Fruit fly (Drosophila melanogaster) whole organism, embryonic: ENCODE data around the gene Cdk7.

Experiments used
- ATbp ChIP-seq: fragments of 200-800 bp; sonication (Bioruptor generic); optimal IDR thresholded peaks from 2 replicates; lab custom pipeline; 2017; ENCODE audit warnings: missing biosample characterization, mild to moderate bottlenecking, missing genetic modification characterization, missing genetic modification reagents
- Bgb ChIP-seq: fragments of 200-800 bp; sonication (Bioruptor generic); IDR thresholded peaks from 2 replicates; pipeline ENCODE4 v1.3.6; 2022; ENCODE audit warnings: missing biosample characterization, missing genetic modification characterization; ENCODE audit not compliant: partially characterized antibody
- CG10147 ChIP-seq: fragments of 200-800 bp; sonication (Bioruptor generic); optimal IDR thresholded peaks from 2 replicates; lab custom pipeline; 2019; ENCODE audit warnings: missing biosample characterization, mild to moderate bottlenecking, missing genetic modification characterization, moderate library complexity
- CG10654 ChIP-seq: fragments of 200-800 bp; sonication (Bioruptor generic); optimal IDR thresholded peaks from 2 replicates; lab custom pipeline; 2016; ENCODE audit warnings: missing biosample characterization, missing genetic modification characterization
- CG14860 ChIP-seq: fragments of 200-800 bp; sonication (Bioruptor generic); IDR thresholded peaks from 3 replicates; pipeline ENCODE4 v1.3.6; 2022; ENCODE audit warnings: missing biosample characterization, missing genetic modification characterization; ENCODE audit not compliant: partially characterized antibody
- CG15601 ChIP-seq: fragments of 200-800 bp; sonication (Bioruptor generic); optimal IDR thresholded peaks from 3 replicates; lab custom pipeline; 2019; ENCODE audit warnings: missing biosample characterization, mild to moderate bottlenecking, missing genetic modification characterization, moderate library complexity
- CG1602 ChIP-seq: fragments of 200-800 bp; sonication (Bioruptor generic); optimal IDR thresholded peaks from 3 replicates; lab custom pipeline; 2016; ENCODE audit warnings: missing biosample characterization, missing genetic modification characterization
- CG17361 ChIP-seq: fragments of 200-800 bp; sonication (Bioruptor generic); IDR thresholded peaks from 3 replicates; pipeline ENCODE4 v1.3.6; 2022; ENCODE audit warnings: missing biosample characterization, missing genetic modification characterization
- CG2129 ChIP-seq: fragments of 200-800 bp; sonication (Bioruptor generic); IDR thresholded peaks from 2 replicates; pipeline ENCODE4 v1.3.6; 2022; ENCODE audit warnings: missing biosample characterization, missing genetic modification characterization; ENCODE audit not compliant: partially characterized antibody
- CG2678 ChIP-seq: fragments of 200-800 bp; sonication (Bioruptor generic); optimal IDR thresholded peaks from 3 replicates; lab custom pipeline; 2019; ENCODE audit warnings: missing biosample characterization, mild to moderate bottlenecking, missing genetic modification characterization, moderate library complexity
- CG2712 ChIP-seq: fragments of 200-800 bp; optimal IDR thresholded peaks from 3 replicates; lab custom pipeline; 2019; ENCODE audit warnings: missing biosample characterization, mild to moderate bottlenecking, missing genetic modification characterization, moderate library complexity
- CG34376 ChIP-seq: fragments of 200-800 bp; sonication (Bioruptor generic); optimal IDR thresholded peaks from 2 replicates; lab custom pipeline; 2018; ENCODE audit warnings: missing biosample characterization, mild to moderate bottlenecking, missing genetic modification characterization
- CG6765 ChIP-seq: fragments of 200-800 bp; sonication (Bioruptor generic); optimal IDR thresholded peaks from 3 replicates; lab custom pipeline; 2017; ENCODE audit warnings: missing biosample characterization, mild to moderate bottlenecking, missing genetic modification characterization
- CG7357 ChIP-seq: fragments of 200-800 bp; sonication (Bioruptor generic); IDR thresholded peaks from 3 replicates; pipeline ENCODE4 v1.3.6; 2022; ENCODE audit warnings: missing biosample characterization, missing genetic modification characterization
- CG7745 ChIP-seq: fragments of 200-800 bp; sonication (Bioruptor generic); optimal IDR thresholded peaks from 2 replicates; lab custom pipeline; 2018; ENCODE audit warnings: missing biosample characterization, mild to moderate bottlenecking, missing genetic modification characterization, moderate library complexity
- CG8089 ChIP-seq: fragments of 200-800 bp; sonication (Bioruptor generic); optimal IDR thresholded peaks from 3 replicates; lab custom pipeline; 2016; ENCODE audit warnings: missing biosample characterization, missing genetic modification characterization
- CG9727 ChIP-seq: fragments of 200-800 bp; sonication (Bioruptor generic); optimal IDR thresholded peaks from 3 replicates; lab custom pipeline; 2017; ENCODE audit warnings: missing biosample characterization, mild to moderate bottlenecking, missing genetic modification characterization
- CG9876 ChIP-seq: fragments of 200-800 bp; sonication (Bioruptor generic); optimal IDR thresholded peaks from 2 replicates; lab custom pipeline; 2016; ENCODE audit warnings: missing biosample characterization, missing genetic modification characterization
- CoRest ChIP-seq: fragments of 200-800 bp; sonication (Bioruptor generic); optimal IDR thresholded peaks from 3 replicates; lab custom pipeline; 2018; ENCODE audit warnings: missing biosample characterization, mild to moderate bottlenecking, missing genetic modification characterization, moderate library complexity
- Elba2 ChIP-seq: fragments of 200-800 bp; sonication (Bioruptor generic); optimal IDR thresholded peaks from 3 replicates; lab custom pipeline; 2016; ENCODE audit warnings: missing biosample characterization, missing genetic modification characterization
- Ets97D ChIP-seq: fragments of 200-800 bp; sonication (Bioruptor generic); optimal IDR thresholded peaks from 3 replicates; lab custom pipeline; 2016; ENCODE audit warnings: missing biosample characterization, missing genetic modification characterization
- HHEX ChIP-seq: fragments of 200-800 bp; sonication (Bioruptor generic); optimal IDR thresholded peaks from 3 replicates; lab custom pipeline; 2017; ENCODE audit warnings: missing biosample characterization, mild to moderate bottlenecking, missing genetic modification characterization, missing genetic modification reagents
- Hand ChIP-seq: fragments of 200-800 bp; sonication (Bioruptor generic); optimal IDR thresholded peaks from 2 replicates; lab custom pipeline; 2017; ENCODE audit warnings: mild to moderate bottlenecking, missing biosample characterization, missing genetic modification reagents, missing genetic modification characterization
- Hmr ChIP-seq: fragments of 200-800 bp; sonication (Bioruptor generic); optimal IDR thresholded peaks from 3 replicates; lab custom pipeline; 2017; ENCODE audit warnings: mild to moderate bottlenecking, missing biosample characterization, missing genetic modification reagents, missing genetic modification characterization
- Hsf ChIP-seq: fragments of 200-800 bp; sonication (Bioruptor generic); optimal IDR thresholded peaks from 3 replicates; lab custom pipeline; 2016; ENCODE audit warnings: missing biosample characterization, missing genetic modification characterization
- Mrtf ChIP-seq: fragments of 200-800 bp; sonication (Bioruptor generic); IDR thresholded peaks from 3 replicates; pipeline ENCODE4 v1.3.6; 2022; ENCODE audit warnings: missing biosample characterization, missing genetic modification characterization
- NK7.1 ChIP-seq: fragments of 200-800 bp; sonication (Bioruptor generic); optimal IDR thresholded peaks from 3 replicates; lab custom pipeline; 2016; ENCODE audit warnings: missing biosample characterization, missing genetic modification characterization
- Nf-YC ChIP-seq: fragments of 200-800 bp; optimal IDR thresholded peaks from 3 replicates; lab custom pipeline; 2019; ENCODE audit warnings: missing biosample characterization, mild to moderate bottlenecking, missing genetic modification characterization, moderate library complexity
- NfI ChIP-seq: fragments of 200-800 bp; sonication (Bioruptor generic); optimal IDR thresholded peaks from 3 replicates; lab custom pipeline; 2018; ENCODE audit warnings: missing biosample characterization, mild to moderate bottlenecking, missing genetic modification characterization, moderate library complexity
- Opbp ChIP-seq: fragments of 200-800 bp; sonication (Bioruptor generic); IDR thresholded peaks from 3 replicates; pipeline ENCODE4 v1.3.6; 2022; ENCODE audit warnings: missing biosample characterization, missing genetic modification characterization; ENCODE audit not compliant: partially characterized antibody
- Usf ChIP-seq: fragments of 200-800 bp; sonication (Bioruptor generic); optimal IDR thresholded peaks from 2 replicates; lab custom pipeline; 2017; ENCODE audit warnings: missing genotype, missing biosample characterization, missing genetic modification characterization
- bbx ChIP-seq: fragments of 200-800 bp; sonication (Bioruptor generic); IDR thresholded peaks from 2 replicates; pipeline ENCODE4 v1.3.6; 2022; ENCODE audit warnings: missing biosample characterization, missing genetic modification characterization; ENCODE audit not compliant: partially characterized antibody
- bigmax ChIP-seq: fragments of 200-800 bp; sonication (Bioruptor generic); optimal IDR thresholded peaks from 2 replicates; lab custom pipeline; 2018; ENCODE audit warnings: missing biosample characterization, mild to moderate bottlenecking, missing genetic modification characterization
- br ChIP-seq: fragments of >200 bp; optimal IDR thresholded peaks from 2 replicates; lab custom pipeline; 2017
- chm ChIP-seq: fragments of 200-800 bp; sonication (Bioruptor generic); IDR thresholded peaks from 2 replicates; pipeline ENCODE4 v1.3.6; 2022; ENCODE audit warnings: missing biosample characterization, missing genetic modification characterization
- ci ChIP-seq: fragments of 200-800 bp; sonication (Bioruptor generic); IDR thresholded peaks from 3 replicates; pipeline ENCODE4 v1.3.6; 2022; ENCODE audit warnings: missing biosample characterization, missing genetic modification characterization
- ewg ChIP-seq: fragments of 200-800 bp; sonication (Bioruptor generic); optimal IDR thresholded peaks from 3 replicates; lab custom pipeline; 2017; ENCODE audit warnings: mild to moderate bottlenecking, missing biosample characterization, missing genetic modification reagents, missing genetic modification characterization
- fru ChIP-seq: fragments of >200 bp; optimal IDR thresholded peaks from 2 replicates; lab custom pipeline; 2017
- hbn ChIP-seq: fragments of 200-800 bp; sonication (Bioruptor generic); IDR thresholded peaks from 2 replicates; pipeline ENCODE4 v1.3.6; 2022; ENCODE audit warnings: missing biosample characterization, missing genetic modification characterization; ENCODE audit not compliant: partially characterized antibody
- ind ChIP-seq: fragments of 200-800 bp; sonication (Bioruptor generic); optimal IDR thresholded peaks from 3 replicates; lab custom pipeline; 2016; ENCODE audit warnings: missing biosample characterization, missing genetic modification characterization
- knrl ChIP-seq: fragments of 200-800 bp; sonication (Bioruptor generic); IDR thresholded peaks from 3 replicates; pipeline ENCODE4 v1.3.6; 2022; ENCODE audit warnings: missing biosample characterization, missing genetic modification characterization; ENCODE audit not compliant: partially characterized antibody
- lmd ChIP-seq: fragments of 200-800 bp; sonication (Bioruptor generic); IDR thresholded peaks from 2 replicates; pipeline ENCODE4 v1.3.6; 2022; ENCODE audit warnings: missing biosample characterization, missing genetic modification characterization
- maf-S ChIP-seq: fragments of 200-800 bp; sonication (Bioruptor generic); optimal IDR thresholded peaks from 2 replicates; lab custom pipeline; 2016; ENCODE audit warnings: missing biosample characterization, missing genetic modification characterization
- phol ChIP-seq: fragments of 200-800 bp; sonication (Bioruptor generic); optimal IDR thresholded peaks from 3 replicates; lab custom pipeline; 2018; ENCODE audit warnings: missing biosample characterization, mild to moderate bottlenecking, missing genetic modification characterization, moderate library complexity
- rib ChIP-seq: fragments of 200-800 bp; sonication (Bioruptor generic); IDR thresholded peaks from 2 replicates; pipeline ENCODE4 v1.3.6; 2022; ENCODE audit warnings: missing biosample characterization, missing genetic modification characterization
- row ChIP-seq: fragments of 200-800 bp; sonication (Bioruptor generic); IDR thresholded peaks from 3 replicates; pipeline ENCODE4 v1.3.6; 2022; ENCODE audit warnings: missing biosample characterization, missing genetic modification characterization
- sim ChIP-seq: fragments of 200-800 bp; sonication (Bioruptor generic); IDR thresholded peaks from 2 replicates; pipeline ENCODE4 v1.3.6; 2022; ENCODE audit warnings: missing biosample characterization, missing genetic modification characterization
- sqz ChIP-seq: fragments of 200-800 bp; sonication (Bioruptor generic); optimal IDR thresholded peaks from 3 replicates; lab custom pipeline; 2018; ENCODE audit warnings: missing biosample characterization, mild to moderate bottlenecking, missing genetic modification characterization
- unc-4 ChIP-seq: fragments of 200-800 bp; sonication (Bioruptor generic); IDR thresholded peaks from 2 replicates; pipeline ENCODE4 v1.3.6; 2022; ENCODE audit warnings: missing biosample characterization, missing genetic modification characterization; ENCODE audit not compliant: partially characterized antibody
- usp ChIP-seq: fragments of >200 bp; optimal IDR thresholded peaks from 2 replicates; lab custom pipeline; 2017; ENCODE audit warnings: missing biosample characterization, missing genetic modification characterization

The Cdk7 gene

DNA sequence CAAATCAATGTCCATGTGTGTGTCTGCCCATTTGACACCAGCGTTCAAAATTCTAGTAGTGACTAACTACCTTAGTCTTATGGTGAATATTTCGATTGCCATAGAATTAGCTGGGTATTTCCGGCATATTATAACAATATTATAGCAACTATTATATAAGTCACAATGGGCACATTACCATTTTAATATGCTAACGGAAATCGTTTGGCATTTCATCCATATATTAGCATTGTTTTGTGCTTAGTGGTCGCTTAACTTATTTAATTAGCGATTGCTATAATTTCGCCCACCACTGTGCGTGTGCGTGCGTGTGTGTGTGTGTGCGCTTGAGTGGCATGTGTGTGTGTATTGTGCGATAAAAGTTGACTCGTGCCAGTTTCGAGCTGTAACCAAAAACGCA lies 27.9 kb upstream of the Cdk7 start (continued):
- TF ChIP-seq Hmr (GFP tag; lab: Kevin White, UChicago), result peak; percentile 67
- peak; percentile 42 for TF ChIP-seq NfI
- peak; percentile 13 for TF ChIP-seq CG6765 (GFP tag; lab: Kevin White, UChicago)
- TF ChIP-seq row (GFP tag; lab: Robert Waterston, UW), result peak; percentile 47; the same call in 2 of the 3 replicates
- peak; percentile 71 for TF ChIP-seq Hand
- peak; percentile 54; the same call in 2 of the 3 replicates for TF ChIP-seq CG17361 (GFP tag; lab: Robert Waterston, UW)
- peak; percentile 16 for TF ChIP-seq Nf-YC (tag; lab: Kevin White, UChicago)
- peak; percentile 13 for TF ChIP-seq ewg (GFP tag; lab: Kevin White, UChicago)
- no peak for TF ChIP-seq CG1602
- TF ChIP-seq HHEX (GFP tag; lab: Kevin White, UChicago), result peak; percentile 45
- no peak for TF ChIP-seq Bgb (GFP tag; lab: Robert Waterston, UW)
- TF ChIP-seq NK7.1, result no peak
- peak; percentile 44 for TF ChIP-seq CG9727 (GFP tag; lab: Kevin White, UChicago)
- TF ChIP-seq Usf (GFP tag; lab: Kevin White, UChicago), result peak; percentile 9
- TF ChIP-seq CG7745 (tag; lab: Kevin White, UChicago), result no peak
- peak; percentile 50 for TF ChIP-seq CG10147
- TF ChIP-seq Hsf (GFP tag; lab: Kevin White, UChicago), result peak; percentile 2
- no peak for TF ChIP-seq CG9876 (GFP tag; lab: Kevin White, UChicago)
- TF ChIP-seq CG34376 (GFP tag; lab: Kevin White, UChicago), result peak; percentile 36
- TF ChIP-seq rib (GFP tag; lab: Robert Waterston, UW), result no peak
- peak; percentile 37 for TF ChIP-seq ATbp (GFP tag; lab: Kevin White, UChicago)
- no peak for TF ChIP-seq CG15601 (tag; lab: Kevin White, UChicago)
- TF ChIP-seq CG8089 (GFP tag; lab: Kevin White, UChicago), result no peak
- TF ChIP-seq ind, result peak; percentile 36
- no peak for TF ChIP-seq usp (GFP tag; lab: Kevin White, UChicago)
- no peak for TF ChIP-seq CG7357 (GFP tag; lab: Robert Waterston, UW)
- no peak for TF ChIP-seq Elba2 (GFP tag; lab: Kevin White, UChicago)
- peak; percentile 41; the same call in 1 of the 2 replicates for TF ChIP-seq lmd (GFP tag; lab: Robert Waterston, UW)
- no peak for TF ChIP-seq CG14860 (GFP tag; lab: Robert Waterston, UW)
- peak; percentile 49 for TF ChIP-seq CoRest (tag; lab: Kevin White, UChicago)
- TF ChIP-seq chm (GFP tag; lab: Robert Waterston, UW), result no peak
- no peak for TF ChIP-seq maf-S (GFP tag; lab: Kevin White, UChicago)

DNA sequence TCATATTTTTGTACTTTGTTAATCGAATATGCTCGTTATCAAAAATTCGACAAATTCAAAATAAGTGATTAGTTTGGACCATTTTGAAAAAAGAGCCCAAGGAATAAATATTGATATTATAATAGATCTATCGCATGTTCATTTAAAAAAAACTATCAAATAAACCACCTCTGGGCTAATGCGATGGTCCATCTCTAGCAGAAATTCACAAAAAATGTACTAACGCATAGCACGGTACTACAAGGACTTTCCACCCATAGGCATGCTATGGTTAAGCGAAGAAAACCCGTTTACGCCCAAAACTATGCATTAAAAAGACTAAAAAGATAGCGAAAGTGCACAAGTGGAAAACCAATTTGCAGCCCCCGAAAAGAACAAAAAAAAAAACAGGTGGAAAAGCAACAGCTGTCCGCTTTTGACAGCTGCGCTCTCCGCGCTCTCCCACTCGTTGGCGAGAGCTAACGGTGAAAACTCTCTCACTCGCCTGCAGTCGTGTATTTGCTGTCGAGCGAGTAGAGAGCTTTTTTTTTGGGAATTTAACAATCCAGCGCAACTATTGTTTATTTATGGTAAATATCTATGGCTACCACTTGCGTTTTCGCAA lies 23.6 kb upstream of the Cdk7 start, which contains the start of gene CanB:
CanB (plus strand) TSS at position 241 of the 604 bp plus-strand sequence.
- TF ChIP-seq bigmax (GFP tag; lab: Kevin White, UChicago), result no peak
- TF ChIP-seq fru (lab: Kevin White, UChicago), result no peak
- 0 out of 3 replicates have a peak, but pooled peaks have one; percentile 8 for TF ChIP-seq ci (GFP tag; lab: Robert Waterston, UW)
- TF ChIP-seq CG9727 (GFP tag; lab: Kevin White, UChicago), result no peak
- TF ChIP-seq CG2129 (GFP tag; lab: Robert Waterston, UW), result peak; percentile 69
- TF ChIP-seq hbn, result peak; percentile 52; the same call in 1 of the 2 replicates
- no peak for TF ChIP-seq CG10654 (GFP tag; lab: Kevin White, UChicago)
- peak; percentile 9 for TF ChIP-seq CG2678 (tag; lab: Kevin White, UChicago)
- TF ChIP-seq Opbp, result peak; percentile 53; the same call in 2 of the 3 replicates
- TF ChIP-seq rib (GFP tag; lab: Robert Waterston, UW), result no peak
- peak; percentile 66 for TF ChIP-seq unc-4 (GFP tag; lab: Robert Waterston, UW)
- peak; percentile 6 for TF ChIP-seq CG2712 (tag; lab: Kevin White, UChicago)
- TF ChIP-seq sim (GFP tag; lab: Robert Waterston, UW), result no peak
- TF ChIP-seq knrl, result peak; percentile 70
- no peak for TF ChIP-seq Mrtf (GFP tag; lab: Robert Waterston, UW)
- peak; percentile 40 for TF ChIP-seq sqz (GFP tag; lab: Kevin White, UChicago)
- no peak for TF ChIP-seq br
- TF ChIP-seq phol (tag; lab: Kevin White, UChicago), result peak; percentile 18
- peak; percentile 70 for TF ChIP-seq Ets97D (GFP tag; lab: Kevin White, UChicago)
- TF ChIP-seq bbx (GFP tag; lab: Robert Waterston, UW), result peak; percentile 57
- peak; percentile 11 for TF ChIP-seq CoRest (tag; lab: Kevin White, UChicago)
